Worm (Caenorhabditis elegans) whole organism, L4 larva: Measurements from ENCODE around the gene C45G9.12.

Experiments used
- D1046.2 ChIP-seq: fragments of 200-800 bp; sonication (Bioruptor generic); IDR thresholded peaks from 2 replicates; pipeline ENCODE4 v1.3.6; 2022; ENCODE audit warnings: missing genetic modification characterization, missing compliant biosample characterization
- F44E2.7 ChIP-seq: fragments of 200-800 bp; sonication (Bioruptor generic); IDR thresholded peaks from 2 replicates; pipeline ENCODE4 v2.1.2; 2022; ENCODE audit warnings: missing genetic modification characterization, missing compliant biosample characterization
- F49E8.2 ChIP-seq: sonication (generic microtip); optimal IDR thresholded peaks from 2 replicates; lab custom pipeline; 2016; ENCODE audit warnings: missing compliant biosample characterization, mild to moderate bottlenecking, missing genetic modification characterization, borderline replicate concordance
- T20F7.1 ChIP-seq: fragments of 200-800 bp; sonication (Bioruptor generic); optimal IDR thresholded peaks from 2 replicates; lab custom pipeline; 2018; ENCODE audit warnings: mild to moderate bottlenecking, missing genetic modification characterization, missing compliant biosample characterization
- T26A8.4 ChIP-seq: fragments of 200-800 bp; sonication (Bioruptor generic); IDR thresholded peaks from 2 replicates; pipeline ENCODE4 v1.3.6; 2022; ENCODE audit warnings: missing genetic modification characterization, missing compliant biosample characterization
- Y5F2A.4 ChIP-seq: fragments of 200-800 bp; sonication (Bioruptor generic); optimal IDR thresholded peaks from 2 replicates; lab custom pipeline; 2018; ENCODE audit warnings: mild to moderate bottlenecking, missing genetic modification characterization, missing compliant biosample characterization
- ZK337.2 ChIP-seq: fragments of 200-800 bp; sonication (Bioruptor generic); IDR thresholded peaks from 2 replicates; pipeline ENCODE4 v1.3.6; 2022; ENCODE audit warnings: missing genetic modification reagents, missing genetic modification characterization, missing compliant biosample characterization
- aha-1 ChIP-seq: fragments of 150-350 bp; peaks from one replicate; lab custom pipeline; 2014; ENCODE audit warnings: missing biosample characterization, missing genetic modification characterization
- arid-1 ChIP-seq: fragments of 200-800 bp; sonication (Bioruptor generic); conservative IDR thresholded peaks from 2 replicates; pipeline ENCODE4 v1.3.6; 2022; ENCODE audit warnings: missing genetic modification reagents, missing genetic modification characterization, missing compliant biosample characterization
- ceh-62 ChIP-seq: sonication (generic microtip); optimal IDR thresholded peaks from 2 replicates; lab custom pipeline; 2017; ENCODE audit warnings: missing biosample characterization, missing genetic modification characterization
- daf-12 ChIP-seq: fragments of 150-350 bp; optimal IDR thresholded peaks from 2 replicates; lab custom pipeline; 2014; ENCODE audit warnings: missing biosample characterization, missing genetic modification reagents, missing genetic modification characterization
- daf-16 ChIP-seq, 3 experiments: sonication (generic microtip); optimal IDR thresholded peaks; 2 replicates each; lab custom pipeline; 2016 to 2017; ENCODE audit warnings: missing genetic modification characterization in 3 of 3, missing genetic modification reagents in 3 of 3, mild to moderate bottlenecking in 2 of 3, missing compliant biosample characterization in 2 of 3, missing biosample characterization in 1 of 3, moderate library complexity in 1 of 3
- dmd-6 ChIP-seq: fragments of 200-800 bp; sonication (Bioruptor generic); IDR thresholded peaks from 2 replicates; pipeline ENCODE4 v1.3.6; 2022; ENCODE audit warnings: missing genetic modification reagents, missing genetic modification characterization, missing compliant biosample characterization
- dve-1 ChIP-seq: sonication (generic microtip); optimal IDR thresholded peaks from 2 replicates; lab custom pipeline; 2017; ENCODE audit warnings: antibody characterized with exemption, mild to moderate bottlenecking, missing genetic modification characterization, missing compliant biosample characterization; ENCODE audit not compliant: insufficient read depth
- fkh-10 ChIP-seq: fragments of 150-350 bp; optimal IDR thresholded peaks from 2 replicates; lab custom pipeline; 2014; ENCODE audit warnings: missing biosample characterization, missing genetic modification reagents, missing genetic modification characterization
- fos-1 ChIP-seq: fragments of 150-350 bp; optimal IDR thresholded peaks from 2 replicates; lab custom pipeline; 2014; ENCODE audit warnings: missing biosample characterization, missing genetic modification characterization
- hlh-11 ChIP-seq: fragments of 200-800 bp; sonication (Bioruptor generic); optimal IDR thresholded peaks from 2 replicates; lab custom pipeline; 2018; ENCODE audit warnings: mild to moderate bottlenecking, missing genetic modification characterization, missing compliant biosample characterization
- hlh-30 ChIP-seq: sonication (generic microtip); optimal IDR thresholded peaks from 2 replicates; lab custom pipeline; 2017; ENCODE audit warnings: antibody characterized with exemption, mild to moderate bottlenecking, missing genetic modification characterization, missing compliant biosample characterization; ENCODE audit not compliant: insufficient read depth
- lin-38 ChIP-seq: fragments of 200-800 bp; sonication (Bioruptor generic); IDR thresholded peaks from 2 replicates; pipeline ENCODE4 v1.3.6; 2022; ENCODE audit warnings: missing genetic modification reagents, missing genetic modification characterization, missing compliant biosample characterization
- lin-39 ChIP-seq: fragments of 150-350 bp; optimal IDR thresholded peaks from 2 replicates; lab custom pipeline; 2014; ENCODE audit warnings: missing biosample characterization, missing genetic modification reagents, missing genetic modification characterization
- lir-3 ChIP-seq: sonication (generic microtip); optimal IDR thresholded peaks from 2 replicates; lab custom pipeline; 2016; ENCODE audit warnings: mild to moderate bottlenecking, missing genetic modification characterization, missing compliant biosample characterization
- lsy-2 ChIP-seq, 2 experiments: fragments of 150-350 bp in 1 of 2; sonication (generic microtip) in 1 of 2; optimal IDR thresholded peaks; 2 replicates each; lab custom pipeline; 2014 to 2017; ENCODE audit warnings: missing biosample characterization in 2 of 2, missing genetic modification characterization in 2 of 2
- mdl-1 ChIP-seq, 2 experiments: fragments of 150-350 bp in 1 of 2; sonication (generic microtip) in 1 of 2; optimal IDR thresholded peaks; 2 replicates each; lab custom pipeline; 2014 to 2017; ENCODE audit warnings: missing biosample characterization in 2 of 2, missing genetic modification characterization in 2 of 2
- mdt-29 ChIP-seq: fragments of 200-800 bp; sonication (Bioruptor generic); IDR thresholded peaks from 2 replicates; pipeline ENCODE4 v1.3.6; 2022; ENCODE audit warnings: missing genetic modification reagents, missing genetic modification characterization, missing compliant biosample characterization
- mxl-3 ChIP-seq: fragments of 200-800 bp; sonication (Bioruptor generic); optimal IDR thresholded peaks from 2 replicates; lab custom pipeline; 2018; ENCODE audit warnings: mild to moderate bottlenecking, missing genetic modification characterization, missing compliant biosample characterization
- nhr-102 ChIP-seq: sonication (generic microtip); optimal IDR thresholded peaks from 2 replicates; lab custom pipeline; 2016; ENCODE audit warnings: mild to moderate bottlenecking, missing genetic modification characterization, moderate library complexity, missing compliant biosample characterization
- nhr-237 ChIP-seq: sonication (generic microtip); optimal IDR thresholded peaks from 2 replicates; lab custom pipeline; 2017; ENCODE audit warnings: missing biosample characterization, missing genetic modification characterization
- nhr-28 ChIP-seq: fragments of 150-350 bp; optimal IDR thresholded peaks from 2 replicates; lab custom pipeline; 2014; ENCODE audit warnings: missing biosample characterization, missing genetic modification characterization
- nhr-48 ChIP-seq: sonication (generic microtip); optimal IDR thresholded peaks from 2 replicates; lab custom pipeline; 2016; ENCODE audit warnings: mild to moderate bottlenecking, missing genetic modification characterization, missing compliant biosample characterization
- nhr-77 ChIP-seq: fragments of 150-350 bp; optimal IDR thresholded peaks from 2 replicates; lab custom pipeline; 2014; ENCODE audit warnings: missing biosample characterization, missing genetic modification characterization
- pha-4 ChIP-seq, 2 experiments: fragments of 150-350 bp in 1 of 2; fragments of 200-800 bp in 1 of 2; sonication (Bioruptor generic) in 1 of 2; IDR thresholded peaks in 1 of 2; optimal IDR thresholded peaks in 1 of 2; 2 replicates each; pipeline versions ENCODE4 v1.3.6 to Lab custom; 2014 to 2022; ENCODE audit warnings: missing genetic modification characterization in 2 of 2, missing genetic modification reagents in 2 of 2, missing biosample characterization in 1 of 2, missing compliant biosample characterization in 1 of 2
- pqm-1 ChIP-seq: sonication (generic microtip); optimal IDR thresholded peaks from 2 replicates; lab custom pipeline; 2017; ENCODE audit warnings: missing biosample characterization, missing genetic modification characterization
- sdz-12 ChIP-seq: fragments of 200-800 bp; sonication (Bioruptor generic); optimal IDR thresholded peaks from 2 replicates; lab custom pipeline; 2018; ENCODE audit warnings: mild to moderate bottlenecking, missing genetic modification characterization, missing compliant biosample characterization
- skn-1 ChIP-seq: fragments of 150-350 bp; optimal IDR thresholded peaks from 2 replicates; lab custom pipeline; 2014; ENCODE audit warnings: missing biosample characterization, missing genetic modification characterization
- spr-3 ChIP-seq: fragments of 200-800 bp; sonication (Bioruptor generic); optimal IDR thresholded peaks from 2 replicates; lab custom pipeline; 2018; ENCODE audit warnings: mild to moderate bottlenecking, missing genetic modification characterization, missing compliant biosample characterization
- tag-97 ChIP-seq: fragments of 200-800 bp; sonication (Bioruptor generic); IDR thresholded peaks from 2 replicates; pipeline ENCODE4 v1.3.6; 2022; ENCODE audit warnings: missing genetic modification characterization, missing compliant biosample characterization
- unc-62 ChIP-seq, 3 experiments: fragments of 150-350 bp in 1 of 3; sonication (generic microtip); optimal IDR thresholded peaks in 2 of 3; peaks in 1 of 3; 1 replicate in 1 of 3; 2 replicates in 2 of 3; lab custom pipeline; 2014 to 2017; ENCODE audit warnings: missing biosample characterization in 3 of 3, missing genetic modification characterization in 3 of 3, missing genetic modification reagents in 3 of 3, missing genotype in 1 of 3
- ztf-7 ChIP-seq: fragments of 150-350 bp; optimal IDR thresholded peaks from 2 replicates; lab custom pipeline; 2014; ENCODE audit warnings: missing biosample characterization, missing genetic modification characterization

The C45G9.12 gene

DNA sequence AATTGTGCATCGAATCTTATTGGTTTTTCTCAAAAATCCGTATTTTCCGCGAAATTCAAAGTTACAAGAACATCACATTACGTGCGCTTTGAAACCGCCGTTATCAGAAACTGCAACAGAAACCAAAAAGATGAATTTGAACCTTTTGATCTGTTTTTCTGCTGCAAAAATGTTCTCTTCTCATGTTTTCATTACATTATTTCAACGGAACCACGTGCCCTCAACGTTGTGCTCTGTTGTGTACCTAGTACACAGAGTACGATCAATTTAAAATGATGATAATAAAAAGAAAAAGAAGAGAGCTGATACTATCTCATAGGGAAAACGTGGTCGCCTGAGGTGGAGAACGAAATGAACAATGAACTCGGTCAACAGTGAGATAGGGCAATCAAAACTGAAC lies 6.7 kb upstream of the C45G9.12 start (continued):
- TF ChIP-seq nhr-48 (tag; lab: Kevin White, UChicago) (peak; percentile 88), T26A8.4 (no peak), mdl-1 (tag; optimal IDR thresholded peaks at IDR 0.05; lab: Kevin White, UChicago) (peak in 1 of 2 experiments; percentile 95), dmd-6 (GFP tag; lab: Robert Waterston, UW) (peak; percentile 99), mdt-29 (GFP tag; lab: Robert Waterston, UW) (no peak), sdz-12 (no peak), daf-12 (tag; lab: Kevin White, UChicago) (no peak), lir-3 (tag; lab: Kevin White, UChicago) (no peak), lin-38 (GFP tag; lab: Robert Waterston, UW) (0 out of 2 replicates have a peak, but pooled peaks have one; percentile 30), F49E8.2 (tag; lab: Kevin White, UChicago) (no peak), ZK337.2 (GFP tag; lab: Robert Waterston, UW) (no peak), ztf-7 (tag; lab: Kevin White, UChicago) (no peak), skn-1 (no peak), ceh-62 (tag; lab: Kevin White, UChicago) (no peak), fos-1 (tag; lab: Kevin White, UChicago) (no peak), fkh-10 (GFP tag; lab: Kevin White, UChicago) (no peak), D1046.2 (GFP tag; lab: Robert Waterston, UW) (no peak), nhr-28 (tag; lab: Kevin White, UChicago) (peak; percentile 97), hlh-11 (tag; lab: Kevin White, UChicago) (peak; percentile 94), lin-39 (tag; lab: Kevin White, UChicago) (no peak), spr-3 (GFP tag; lab: Kevin White, UChicago) (no peak), nhr-237 (no peak), F44E2.7 (no peak)

ce11 chrIII:5077150-5077814 lies 5.9 kb upstream of the C45G9.12 start, which contains the start of gene alh-1:
Gene alh-1, plus strand, starts transcription at chrIII:5077764.
- no peak for TF ChIP-seq tag-97 (GFP tag; lab: Robert Waterston, UW)
- peak; percentile 78 for TF ChIP-seq pqm-1 (tag; lab: Kevin White, UChicago)
- peak; percentile 12 for TF ChIP-seq T20F7.1 (GFP tag; lab: Kevin White, UChicago)
- peak; percentile 54 for TF ChIP-seq nhr-28 (tag; lab: Kevin White, UChicago)
- TF ChIP-seq dmd-6 (GFP tag; lab: Robert Waterston, UW) = peak; percentile 73
- no peak for TF ChIP-seq T26A8.4
- TF ChIP-seq dve-1 (tag; lab: Kevin White, UChicago) = peak; percentile 69
- TF ChIP-seq Y5F2A.4 = no peak
- peak in 1 of 2 experiments; percentile 67 for TF ChIP-seq mdl-1 (tag; optimal IDR thresholded peaks at IDR 0.05; lab: Kevin White, UChicago)
- TF ChIP-seq hlh-30 (tag; lab: Kevin White, UChicago) = peak; percentile 21
- TF ChIP-seq daf-16 (GFP tag; optimal IDR thresholded peaks at IDR 0.05; lab: Kevin White, UChicago) = no peak
- TF ChIP-seq daf-16 (tag; optimal IDR thresholded peaks at IDR 0.05; lab: Kevin White, UChicago) = peak; percentile 79
- no peak for TF ChIP-seq pha-4 (GFP tag; IDR thresholded peaks at IDR 0.05; lab: Robert Waterston, UW)
- peak; percentile 23 for TF ChIP-seq pha-4 (tag; optimal IDR thresholded peaks at IDR 0.05; lab: Kevin White, UChicago)
- peak; percentile 35 for TF ChIP-seq nhr-77 (tag; lab: Kevin White, UChicago)
- TF ChIP-seq unc-62 (GFP tag; optimal IDR thresholded peaks at IDR 0.05 in 1 of 2; lab: Kevin White, UChicago) = peak in 1 of 2 experiments; percentile 74
- TF ChIP-seq unc-62 (tag; optimal IDR thresholded peaks at IDR 0.05; lab: Kevin White, UChicago) = no peak
- TF ChIP-seq hlh-11 (tag; lab: Kevin White, UChicago) = peak; percentile 75
- TF ChIP-seq mxl-3 (GFP tag; lab: Kevin White, UChicago) = peak; percentile 53
- TF ChIP-seq arid-1 (GFP tag; lab: Robert Waterston, UW) = no peak
- peak in 1 of 2 experiments; percentile 12 for TF ChIP-seq lsy-2 (tag; optimal IDR thresholded peaks at IDR 0.05; lab: Kevin White, UChicago)
- TF ChIP-seq nhr-102 (tag; lab: Kevin White, UChicago) = no peak
- peak; percentile 20 for TF ChIP-seq aha-1
